Worm (Caenorhabditis elegans) whole organism, midembryonic: ENCODE data around the gene F07F6.7.
A peak's percentile ranks its signal among the peaks of the same experiment; 100 is the strongest.

ENCODE experiments used
- T22C8.4 ChIP-seq: fragments of 200-800 bp; sonication (Bioruptor generic); IDR thresholded peaks from 2 replicates; pipeline ENCODE4 v1.3.6; 2022; ENCODE audit warnings: missing genetic modification characterization, missing compliant biosample characterization
- cog-1 ChIP-seq: sonication (generic microtip); optimal IDR thresholded peaks from 2 replicates; lab custom pipeline; 2016; ENCODE audit warnings: missing genetic modification characterization, missing compliant biosample characterization
- flt-1 ChIP-seq: fragments of 200-800 bp; sonication (Bioruptor generic); IDR thresholded peaks from 2 replicates; pipeline ENCODE4 v1.3.6; 2022; ENCODE audit warnings: missing genetic modification characterization, missing compliant biosample characterization
- klf-2 ChIP-seq: fragments of 200-800 bp; sonication (Bioruptor generic); conservative IDR thresholded peaks from 2 replicates; pipeline ENCODE4 v1.3.6; 2022; ENCODE audit warnings: missing genetic modification reagents, missing genetic modification characterization, missing compliant biosample characterization
- med-1 ChIP-seq: sonication (generic microtip); optimal IDR thresholded peaks from 2 replicates; lab custom pipeline; 2017; ENCODE audit warnings: missing genetic modification characterization, mild to moderate bottlenecking, missing compliant biosample characterization, antibody characterized with exemption, missing genetic modification reagents; ENCODE audit not compliant: insufficient read depth
- ref-1 ChIP-seq: fragments of 200-800 bp; sonication (Bioruptor generic); conservative IDR thresholded peaks from 2 replicates; pipeline ENCODE4 v1.3.6; 2022; ENCODE audit warnings: missing genetic modification reagents, missing genetic modification characterization, missing compliant biosample characterization
- tab-1 ChIP-seq: fragments of 200-800 bp; sonication (Bioruptor generic); IDR thresholded peaks from 2 replicates; pipeline ENCODE4 v1.3.6; 2022; ENCODE audit warnings: missing genetic modification characterization, missing compliant biosample characterization
- ztf-23 ChIP-seq: fragments of 200-800 bp; sonication (Bioruptor generic); IDR thresholded peaks from 2 replicates; pipeline ENCODE4 v1.3.6; 2022; ENCODE audit warnings: missing genetic modification reagents, missing genetic modification characterization, missing compliant biosample characterization
- ztf-29 ChIP-seq: fragments of 200-800 bp; sonication (Bioruptor generic); IDR thresholded peaks from 2 replicates; pipeline ENCODE4 v1.3.6; 2022; ENCODE audit warnings: missing genetic modification reagents, missing genetic modification characterization, missing compliant biosample characterization

Gene F07F6.7

ce11 chrII:5426054-5426453 lies 2.4 kb upstream of the F07F6.7 start:
- TF ChIP-seq ztf-23, result 0 out of 2 replicates have a peak, but pooled peaks have one; percentile 54
- no peak for TF ChIP-seq med-1 (GFP tag; lab: Kevin White, UChicago)
- TF ChIP-seq ref-1 (GFP tag; lab: Robert Waterston, UW), result no peak
- no peak for TF ChIP-seq ztf-29 (GFP tag; lab: Robert Waterston, UW)
- peak; percentile 17 for TF ChIP-seq cog-1 (tag; lab: Kevin White, UChicago)

DNA sequence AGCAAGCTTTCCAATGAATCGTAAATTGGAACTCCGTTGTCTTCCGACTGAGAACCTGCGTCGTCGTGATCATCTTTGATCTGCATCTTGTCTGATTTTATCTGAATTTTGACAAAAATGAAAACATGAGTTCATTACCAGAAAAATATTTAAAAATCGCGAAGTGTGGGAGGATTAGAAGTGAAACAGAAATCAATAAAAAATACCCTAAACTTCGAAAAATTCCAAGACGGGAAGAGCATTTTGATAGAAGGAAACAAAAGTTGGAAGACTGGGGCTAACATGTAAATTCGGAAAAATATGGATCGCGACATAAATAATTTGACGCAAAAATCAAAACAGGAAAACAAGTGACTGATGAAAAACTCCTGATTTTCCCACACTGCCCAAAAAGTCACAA lies 2.0 kb upstream of the F07F6.7 start, which contains the start of gene F07F6.8:
Gene F07F6.8 (minus strand): TSS at position 101 of the 400 bp plus-strand sequence.
- TF ChIP-seq ztf-29 (GFP tag; lab: Robert Waterston, UW) (no peak), tab-1 (GFP tag; lab: Robert Waterston, UW) (no peak), klf-2 (GFP tag; lab: Robert Waterston, UW) (no peak), ztf-23 (no peak), med-1 (GFP tag; lab: Kevin White, UChicago) (no peak), ref-1 (GFP tag; lab: Robert Waterston, UW) (no peak)

DNA sequence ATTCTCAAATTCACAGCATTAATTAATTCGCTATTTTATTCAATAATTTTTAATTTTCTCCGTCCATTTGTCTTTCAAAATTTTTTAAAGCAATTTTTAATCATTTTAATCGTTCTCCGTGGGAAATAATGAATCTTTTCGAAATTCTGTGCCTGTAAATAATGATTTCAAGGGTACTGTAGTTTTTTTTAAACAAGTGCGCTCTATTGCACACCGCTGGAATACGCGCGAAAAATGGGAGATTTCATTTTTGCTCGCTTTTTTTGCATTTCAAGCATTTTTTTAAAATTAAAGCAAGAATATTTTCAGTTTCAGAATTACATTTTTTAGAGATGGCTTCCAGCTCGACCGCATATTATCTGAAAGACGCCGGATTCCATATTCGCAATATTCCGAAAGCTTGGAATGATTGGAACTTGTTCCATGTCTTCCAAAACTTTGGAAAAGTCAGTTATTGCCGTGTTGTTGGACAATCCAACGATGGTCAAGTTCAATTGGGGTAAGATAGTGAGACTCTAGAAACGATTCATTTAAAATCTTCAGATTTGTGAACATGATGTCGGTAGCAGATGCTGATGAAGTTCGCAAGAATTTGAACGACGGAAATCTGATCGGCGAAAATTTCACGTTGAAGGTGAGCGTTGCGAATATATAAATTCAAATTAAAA lies 2.6 kb downstream of the F07F6.7 start, which contains the start of gene tofu-6:
Gene tofu-6 (plus strand): TSS at position 302 of the 668 bp plus-strand sequence.
- no peak for TF ChIP-seq ztf-23
- no peak for TF ChIP-seq T22C8.4 (GFP tag; lab: Robert Waterston, UW)
- no peak for TF ChIP-seq ztf-29 (GFP tag; lab: Robert Waterston, UW)
- TF ChIP-seq flt-1, result no peak
- no peak for TF ChIP-seq klf-2 (GFP tag; lab: Robert Waterston, UW)
- no peak for TF ChIP-seq tab-1 (GFP tag; lab: Robert Waterston, UW)
- TF ChIP-seq ref-1 (GFP tag; lab: Robert Waterston, UW), result no peak
- no peak for TF ChIP-seq med-1 (GFP tag; lab: Kevin White, UChicago)
- TF ChIP-seq cog-1 (tag; lab: Kevin White, UChicago), result no peak

ce11 chrII:5418929-5419328 lies 4.7 kb downstream of the F07F6.7 start, which contains the start of gene EEED8.15:
EEED8.15 (plus strand) TSS chrII:5419229.
- TF ChIP-seq tab-1 (GFP tag; lab: Robert Waterston, UW) (no peak), ztf-29 (GFP tag; lab: Robert Waterston, UW) (no peak), ref-1 (GFP tag; lab: Robert Waterston, UW) (no peak), ztf-23 (no peak), T22C8.4 (GFP tag; lab: Robert Waterston, UW) (no peak), med-1 (GFP tag; lab: Kevin White, UChicago) (no peak), cog-1 (tag; lab: Kevin White, UChicago) (no peak), klf-2 (GFP tag; lab: Robert Waterston, UW) (no peak), flt-1 (no peak)

ce11 chrII:5418317-5418716 lies 5.3 kb downstream of the F07F6.7 start:
- TF ChIP-seq tab-1 (GFP tag; lab: Robert Waterston, UW), result no peak
- 0 out of 2 replicates have a peak, but pooled peaks have one; percentile 36 for TF ChIP-seq flt-1
- no peak for TF ChIP-seq ref-1 (GFP tag; lab: Robert Waterston, UW)
- TF ChIP-seq ztf-29 (GFP tag; lab: Robert Waterston, UW), result no peak
- TF ChIP-seq ztf-23, result no peak
- no peak for TF ChIP-seq klf-2 (GFP tag; lab: Robert Waterston, UW)

- TF ChIP-seq ztf-23 (no peak), klf-2 (GFP tag; lab: Robert Waterston, UW) (no peak), T22C8.4 (GFP tag; lab: Robert Waterston, UW) (no peak), flt-1 (no peak), ref-1 (GFP tag; lab: Robert Waterston, UW) (no peak), tab-1 (GFP tag; lab: Robert Waterston, UW) (no peak), cog-1 (tag; lab: Kevin White, UChicago) (no peak), med-1 (GFP tag; lab: Kevin White, UChicago) (no peak), ztf-29 (GFP tag; lab: Robert Waterston, UW) (no peak)
Observed at ce11 chrII:5417905-5418304, 5.8 kb downstream of the F07F6.7 start.

- TF ChIP-seq cog-1 (tag; lab: Kevin White, UChicago), result peak; percentile 11
- TF ChIP-seq ref-1 (GFP tag; lab: Robert Waterston, UW), result no peak
- TF ChIP-seq ztf-29 (GFP tag; lab: Robert Waterston, UW), result no peak
- no peak for TF ChIP-seq tab-1 (GFP tag; lab: Robert Waterston, UW)
Observed at ce11 chrII:5416204-5416764, 7.4 kb downstream of the F07F6.7 start, which contains the start of gene EEED8.2. EEED8.2 (plus strand) TSS chrII:5416714.

ce11 chrII:5414040-5414439 lies 9.6 kb downstream of the F07F6.7 start, which contains the start of the genes EEED8.14 and EEED8.3:
EEED8.14 (minus strand) TSS chrII:5414052.
EEED8.3 (plus strand) TSS chrII:5414276.
- TF ChIP-seq klf-2 (GFP tag; lab: Robert Waterston, UW) (no peak), tab-1 (GFP tag; lab: Robert Waterston, UW) (no peak), med-1 (GFP tag; lab: Kevin White, UChicago) (no peak), ref-1 (GFP tag; lab: Robert Waterston, UW) (no peak), cog-1 (tag; lab: Kevin White, UChicago) (no peak), ztf-23 (no peak), flt-1 (no peak), ztf-29 (GFP tag; lab: Robert Waterston, UW) (no peak), T22C8.4 (GFP tag; lab: Robert Waterston, UW) (no peak)

DNA sequence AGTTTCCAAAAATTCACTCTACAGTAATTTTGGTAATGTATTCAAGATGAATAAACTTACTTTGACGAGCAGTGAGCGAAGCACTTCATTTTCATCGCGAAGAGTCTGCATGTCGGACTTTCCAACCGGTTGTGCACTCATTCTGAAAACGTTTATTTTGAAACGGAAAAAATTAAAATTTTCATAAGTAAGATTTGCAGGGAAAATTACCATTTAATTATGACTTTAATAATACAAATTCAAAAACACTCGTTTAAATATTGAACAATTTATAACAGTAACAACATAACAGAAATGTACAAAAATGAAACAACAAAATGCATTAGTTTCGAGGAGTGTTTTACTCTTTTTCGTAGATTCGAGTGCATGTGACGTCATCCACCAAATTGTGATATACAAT lies 11.2 kb downstream of the F07F6.7 start, which contains the start of the genes EEED8.13 and EEED8.18:
Gene EEED8.13 (minus strand): TSS at position 101 of the 400 bp plus-strand sequence.
Gene EEED8.18 (minus strand): TSS at position 144 of the 400 bp plus-strand sequence.
- TF ChIP-seq T22C8.4 (GFP tag; lab: Robert Waterston, UW) (no peak), med-1 (GFP tag; lab: Kevin White, UChicago) (no peak), ztf-23 (no peak), flt-1 (no peak), klf-2 (GFP tag; lab: Robert Waterston, UW) (no peak), cog-1 (tag; lab: Kevin White, UChicago) (no peak), ztf-29 (GFP tag; lab: Robert Waterston, UW) (no peak), tab-1 (GFP tag; lab: Robert Waterston, UW) (no peak), ref-1 (GFP tag; lab: Robert Waterston, UW) (no peak)
